Worm (Caenorhabditis elegans) whole organism, late embryonic: Measurements from ENCODE around the gene C01B10.44.

Experiments used
- C08G9.2 ChIP-seq: sonication (generic microtip); optimal IDR thresholded peaks from 2 replicates; lab custom pipeline; 2016; ENCODE audit warnings: mild to moderate bottlenecking, missing genetic modification characterization, moderate library complexity, missing compliant biosample characterization
- F13H6.1 ChIP-seq: sonication (generic microtip); optimal IDR thresholded peaks from 2 replicates; lab custom pipeline; 2016; ENCODE audit warnings: missing genetic modification characterization, missing compliant biosample characterization
- K02D7.2 ChIP-seq: sonication (generic microtip); optimal IDR thresholded peaks from 2 replicates; lab custom pipeline; 2017; ENCODE audit warnings: mild to moderate bottlenecking, missing genetic modification characterization, missing compliant biosample characterization
- ahr-1 ChIP-seq: sonication (generic microtip); optimal IDR thresholded peaks from 2 replicates; lab custom pipeline; 2016; ENCODE audit warnings: missing genetic modification characterization, missing compliant biosample characterization
- ceh-18 ChIP-seq: sonication (generic microtip); optimal IDR thresholded peaks from 2 replicates; lab custom pipeline; 2016; ENCODE audit warnings: missing genetic modification characterization, missing compliant biosample characterization
- ceh-22 ChIP-seq: sonication (generic microtip); optimal IDR thresholded peaks from 2 replicates; lab custom pipeline; 2017; ENCODE audit warnings: missing biosample characterization, missing genetic modification characterization
- ceh-30 ChIP-seq: fragments of 150-350 bp; optimal IDR thresholded peaks from 2 replicates; lab custom pipeline; 2014; ENCODE audit warnings: missing biosample characterization, missing genetic modification characterization
- ceh-31 ChIP-seq: sonication (generic microtip); optimal IDR thresholded peaks from 2 replicates; lab custom pipeline; 2016; ENCODE audit warnings: missing genetic modification characterization, missing compliant biosample characterization
- ceh-34 ChIP-seq: sonication (generic microtip); optimal IDR thresholded peaks from 2 replicates; lab custom pipeline; 2016; ENCODE audit warnings: mild to moderate bottlenecking, missing genetic modification characterization, missing compliant biosample characterization
- ceh-45 ChIP-seq: fragments of 200-800 bp; sonication (Bioruptor generic); IDR thresholded peaks from 2 replicates; pipeline ENCODE4 v1.3.6; 2022; ENCODE audit warnings: missing genetic modification reagents, missing genetic modification characterization, missing compliant biosample characterization
- ceh-48 ChIP-seq: sonication (generic microtip); optimal IDR thresholded peaks from 2 replicates; lab custom pipeline; 2016; ENCODE audit warnings: missing genetic modification characterization, inconsistent platforms, missing compliant biosample characterization
- ceh-9 ChIP-seq: sonication (generic microtip); optimal IDR thresholded peaks from 2 replicates; lab custom pipeline; 2016; ENCODE audit warnings: mild to moderate bottlenecking, missing genetic modification characterization, inconsistent platforms, missing compliant biosample characterization
- che-1 ChIP-seq: sonication (generic microtip); optimal IDR thresholded peaks from 2 replicates; lab custom pipeline; 2016; ENCODE audit warnings: mild to moderate bottlenecking, missing genetic modification characterization, missing compliant biosample characterization
- dmd-4 ChIP-seq: sonication (generic microtip); optimal IDR thresholded peaks from 2 replicates; lab custom pipeline; 2016; ENCODE audit warnings: borderline replicate concordance, missing genetic modification characterization, missing compliant biosample characterization
- dve-1 ChIP-seq: sonication (generic microtip); optimal IDR thresholded peaks from 2 replicates; lab custom pipeline; 2017; ENCODE audit warnings: antibody characterized with exemption, mild to moderate bottlenecking, missing genetic modification characterization, missing compliant biosample characterization
- elt-2 ChIP-seq: sonication (generic microtip); optimal IDR thresholded peaks from 2 replicates; lab custom pipeline; 2016; ENCODE audit warnings: missing genetic modification reagents, missing genetic modification characterization, missing compliant biosample characterization
- ets-4 ChIP-seq: sonication (generic microtip); optimal IDR thresholded peaks from 2 replicates; lab custom pipeline; 2016; ENCODE audit warnings: missing genetic modification characterization, missing compliant biosample characterization
- fkh-6 ChIP-seq: sonication (generic microtip); optimal IDR thresholded peaks from 2 replicates; lab custom pipeline; 2016; ENCODE audit warnings: missing genetic modification characterization, missing compliant biosample characterization
- hlh-13 ChIP-seq: fragments of 200-800 bp; sonication (Bioruptor generic); optimal IDR thresholded peaks from 2 replicates; lab custom pipeline; 2018; ENCODE audit warnings: mild to moderate bottlenecking, missing genetic modification characterization, missing compliant biosample characterization
- hlh-15 ChIP-seq: sonication (generic microtip); optimal IDR thresholded peaks from 2 replicates; lab custom pipeline; 2016; ENCODE audit warnings: missing genetic modification characterization, missing compliant biosample characterization
- hlh-30 ChIP-seq: sonication (generic microtip); optimal IDR thresholded peaks from 2 replicates; lab custom pipeline; 2017; ENCODE audit warnings: antibody characterized with exemption, missing genetic modification characterization, missing compliant biosample characterization; ENCODE audit not compliant: insufficient read depth
- hlh-8 ChIP-seq: sonication (generic microtip); optimal IDR thresholded peaks from 2 replicates; lab custom pipeline; 2016; ENCODE audit warnings: missing genotype, missing genetic modification characterization, missing compliant biosample characterization
- lin-11 ChIP-seq: fragments of 200-800 bp; sonication (Bioruptor generic); optimal IDR thresholded peaks from 2 replicates; lab custom pipeline; 2018; ENCODE audit warnings: mild to moderate bottlenecking, missing genetic modification characterization, missing compliant biosample characterization
- nfya-1 ChIP-seq: sonication (generic microtip); optimal IDR thresholded peaks from 2 replicates; lab custom pipeline; 2017; ENCODE audit warnings: missing genetic modification characterization, mild to moderate bottlenecking, missing compliant biosample characterization, antibody characterized with exemption, moderate library complexity
- nhr-11 ChIP-seq: fragments of 150-350 bp; optimal IDR thresholded peaks from 2 replicates; lab custom pipeline; 2014; ENCODE audit warnings: missing biosample characterization, missing genetic modification characterization
- nhr-232 ChIP-seq: sonication (generic microtip); optimal IDR thresholded peaks from 2 replicates; lab custom pipeline; 2016; ENCODE audit warnings: missing genetic modification characterization, missing compliant biosample characterization
- pag-3 ChIP-seq: sonication (generic microtip); optimal IDR thresholded peaks from 2 replicates; lab custom pipeline; 2016; ENCODE audit warnings: missing compliant biosample characterization, missing genetic modification characterization, borderline replicate concordance
- pax-1 ChIP-seq: fragments of 150-350 bp; optimal IDR thresholded peaks from 2 replicates; lab custom pipeline; 2014; ENCODE audit warnings: missing biosample characterization, missing genetic modification characterization
- pha-4 ChIP-seq: fragments of 150-350 bp; optimal IDR thresholded peaks from 2 replicates; lab custom pipeline; 2018; ENCODE audit warnings: missing biosample characterization, missing genetic modification reagents, missing genetic modification characterization
- pros-1 ChIP-seq: fragments of 150-350 bp; optimal IDR thresholded peaks from 2 replicates; lab custom pipeline; 2014; ENCODE audit warnings: missing biosample characterization, missing genetic modification reagents, missing genetic modification characterization
- ref-2 ChIP-seq: sonication (generic microtip); optimal IDR thresholded peaks from 2 replicates; lab custom pipeline; 2016; ENCODE audit warnings: missing genetic modification characterization, missing compliant biosample characterization
- rnt-1 ChIP-seq: sonication (generic microtip); optimal IDR thresholded peaks from 2 replicates; lab custom pipeline; 2016; ENCODE audit warnings: missing genetic modification characterization, missing compliant biosample characterization
- tbx-2 ChIP-seq: sonication (generic microtip); optimal IDR thresholded peaks from 2 replicates; lab custom pipeline; 2016; ENCODE audit warnings: missing genetic modification characterization, missing compliant biosample characterization
- ttx-3 ChIP-seq: sonication (generic microtip); optimal IDR thresholded peaks from 2 replicates; lab custom pipeline; 2016; ENCODE audit warnings: missing genetic modification reagents, missing genetic modification characterization, missing compliant biosample characterization
- unc-3 ChIP-seq, 2 experiments: fragments of 200-800 bp in 1 of 2; sonication (Bioruptor generic) in 1 of 2; sonication (generic microtip) in 1 of 2; conservative IDR thresholded peaks in 1 of 2; optimal IDR thresholded peaks in 1 of 2; 2 replicates each; pipeline versions ENCODE4 v1.3.6 to Lab custom; 2016 to 2022; ENCODE audit warnings: missing compliant biosample characterization in 2 of 2, missing genetic modification characterization in 2 of 2, missing genetic modification reagents in 1 of 2
- unc-55 ChIP-seq: sonication (generic microtip); optimal IDR thresholded peaks from 2 replicates; lab custom pipeline; 2017; ENCODE audit warnings: missing biosample characterization, missing genetic modification reagents, missing genetic modification characterization
- zip-5 ChIP-seq: sonication (generic microtip); optimal IDR thresholded peaks from 2 replicates; lab custom pipeline; 2016; ENCODE audit warnings: missing genetic modification characterization, missing compliant biosample characterization
- ztf-16 ChIP-seq: sonication (generic microtip); optimal IDR thresholded peaks from 2 replicates; lab custom pipeline; 2017; ENCODE audit warnings: missing genetic modification characterization, missing compliant biosample characterization

C01B10.44 gene

DNA sequence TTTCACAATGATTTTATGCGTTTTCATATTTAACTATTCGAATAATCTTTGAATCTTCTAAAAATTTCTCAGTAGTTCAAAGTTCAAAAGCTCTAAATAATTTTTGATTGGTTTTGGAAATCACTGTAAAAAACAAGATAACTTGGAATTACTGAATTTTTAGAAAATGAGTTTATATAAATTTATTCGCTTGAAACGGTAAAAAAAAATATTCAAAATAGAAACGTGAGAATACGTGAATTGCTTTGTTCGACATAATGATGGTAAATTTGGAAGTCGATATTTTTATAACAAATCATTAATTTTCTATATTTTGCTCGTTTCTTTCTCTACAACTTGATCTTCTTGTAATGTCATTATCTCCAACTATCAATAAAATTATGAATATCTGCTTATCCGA, at the start of gene C01B10.44:
TSS of gene C01B10.44 (plus strand) at position 301 of the 400 bp plus-strand sequence.
- TF ChIP-seq ceh-48 (tag; lab: Kevin White, UChicago) = no peak
- TF ChIP-seq zip-5 = no peak
- TF ChIP-seq ceh-34 (tag; lab: Kevin White, UChicago) = no peak
- TF ChIP-seq dmd-4 (tag; lab: Kevin White, UChicago) = no peak
- TF ChIP-seq C08G9.2 (tag; lab: Kevin White, UChicago) = no peak
- TF ChIP-seq ttx-3 (tag; lab: Kevin White, UChicago) = no peak
- TF ChIP-seq pha-4 (tag; lab: Kevin White, UChicago) = no peak
- TF ChIP-seq che-1 (tag; lab: Kevin White, UChicago) = no peak
- no peak for TF ChIP-seq hlh-30 (tag; lab: Kevin White, UChicago)
- no peak for TF ChIP-seq nhr-232
- no peak for TF ChIP-seq unc-55 (GFP tag; lab: Kevin White, UChicago)

DNA sequence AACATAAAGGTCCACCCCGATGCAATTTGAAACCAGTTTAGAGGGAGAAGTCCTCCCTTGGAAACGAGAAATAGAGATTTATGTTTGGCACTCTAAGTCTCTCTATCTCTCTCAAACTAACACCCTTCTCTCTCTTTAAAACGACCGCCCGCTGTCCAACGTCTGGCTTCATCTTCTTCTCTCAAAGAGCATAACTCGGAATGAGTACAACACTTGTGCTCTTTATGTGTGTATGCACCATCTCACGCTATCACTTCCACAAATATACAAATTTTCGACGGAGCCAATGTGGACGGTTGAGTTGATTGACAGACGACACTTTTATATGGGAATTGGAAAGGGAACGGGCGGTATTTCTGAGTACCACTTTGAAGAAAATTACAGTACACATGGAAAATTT, 49.1 kb upstream of the C01B10.44 start:
- TF ChIP-seq fkh-6 (tag; lab: Kevin White, UChicago) (no peak), unc-55 (GFP tag; lab: Kevin White, UChicago) (peak; percentile 71), nfya-1 (tag; lab: Kevin White, UChicago) (peak; percentile 37)

DNA sequence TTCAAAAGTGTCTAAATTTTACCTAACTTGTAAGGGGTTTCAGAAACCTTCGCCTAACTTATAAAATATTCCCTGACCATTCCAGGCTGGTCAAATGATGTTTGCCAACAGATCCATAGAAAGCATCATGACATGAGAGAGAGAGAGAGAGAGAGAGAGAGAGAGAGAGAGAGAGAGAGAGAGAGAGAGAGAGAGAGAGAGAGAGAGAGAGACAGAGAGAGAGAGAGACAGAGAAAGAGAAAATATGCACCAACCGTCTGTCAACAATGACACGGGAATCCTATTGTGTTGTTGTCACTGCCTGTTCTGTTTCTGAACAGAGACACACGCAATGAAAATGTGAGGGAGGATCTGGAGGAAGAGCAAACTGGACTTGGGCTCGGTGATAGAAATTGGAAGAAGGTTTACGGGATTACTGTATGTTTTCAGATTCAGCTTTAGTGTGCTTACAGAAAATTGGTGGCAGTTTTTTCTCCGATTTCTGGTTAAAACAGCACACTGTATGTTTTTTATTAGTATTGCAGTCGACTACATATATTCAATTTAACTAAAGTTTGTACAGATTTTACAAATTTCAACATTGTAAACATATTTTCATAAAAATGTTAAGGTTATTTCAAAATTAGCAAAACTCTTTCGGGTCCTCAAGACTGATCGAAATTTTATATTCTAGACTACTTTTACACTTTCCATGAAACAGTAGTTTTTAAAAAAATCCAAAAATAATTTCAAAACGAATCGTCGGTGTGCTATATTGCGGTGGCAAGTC, 47.3 kb upstream of the C01B10.44 start:
- TF ChIP-seq ceh-48 (tag; lab: Kevin White, UChicago) = no peak
- no peak for TF ChIP-seq hlh-30 (tag; lab: Kevin White, UChicago)
- no peak for TF ChIP-seq K02D7.2 (tag; lab: Kevin White, UChicago)
- TF ChIP-seq ref-2 (tag; lab: Kevin White, UChicago) = no peak
- no peak for TF ChIP-seq che-1 (tag; lab: Kevin White, UChicago)
- no peak for TF ChIP-seq hlh-15 (tag; lab: Kevin White, UChicago)
- TF ChIP-seq ceh-9 (tag; lab: Kevin White, UChicago) = no peak
- no peak for TF ChIP-seq pha-4 (tag; lab: Kevin White, UChicago)
- no peak for TF ChIP-seq hlh-13 (GFP tag; lab: Kevin White, UChicago)
- TF ChIP-seq pag-3 = no peak
- no peak for TF ChIP-seq nhr-232
- peak; percentile 9 for TF ChIP-seq lin-11 (tag; lab: Kevin White, UChicago)
- TF ChIP-seq hlh-8 = no peak
- TF ChIP-seq dve-1 (tag; lab: Kevin White, UChicago) = peak; percentile 59
- TF ChIP-seq ceh-22 (tag; lab: Kevin White, UChicago) = no peak
- no peak for TF ChIP-seq unc-3 (GFP tag; conservative IDR thresholded peaks at IDR 0.05; lab: Robert Waterston, UW)
- no peak for TF ChIP-seq unc-3 (tag; optimal IDR thresholded peaks at IDR 0.05; lab: Kevin White, UChicago)

DNA sequence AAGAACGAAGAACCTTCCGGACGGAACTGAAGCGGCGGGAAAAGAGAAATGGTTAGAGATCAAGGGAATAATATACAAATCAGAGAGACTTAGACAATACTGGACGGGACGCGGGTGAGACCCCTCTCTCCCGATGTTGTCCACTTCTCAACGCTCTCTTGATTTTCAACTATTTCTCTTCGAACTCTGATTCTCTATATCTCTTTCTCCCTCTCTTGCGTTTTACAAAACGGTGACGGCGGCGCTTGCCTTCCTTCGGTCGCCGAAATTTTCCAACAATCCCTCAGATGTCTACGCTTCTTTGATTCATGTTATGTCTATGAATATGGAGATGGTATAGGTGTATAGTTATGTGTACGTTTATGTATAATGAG, 46.8 kb upstream of the C01B10.44 start:
- TF ChIP-seq nhr-11 (tag; lab: Kevin White, UChicago) (no peak), ahr-1 (no peak), pha-4 (tag; lab: Kevin White, UChicago) (no peak), elt-2 (tag; lab: Kevin White, UChicago) (no peak), pros-1 (tag; lab: Kevin White, UChicago) (peak; percentile 32), tbx-2 (tag; lab: Kevin White, UChicago) (peak; percentile 54), ceh-45 (GFP tag; lab: Robert Waterston, UW) (no peak), rnt-1 (tag; lab: Kevin White, UChicago) (peak; percentile 86), unc-55 (GFP tag; lab: Kevin White, UChicago) (peak; percentile 15), lin-11 (tag; lab: Kevin White, UChicago) (no peak), ceh-22 (tag; lab: Kevin White, UChicago) (peak; percentile 29), hlh-8 (no peak), ceh-30 (tag; lab: Kevin White, UChicago) (peak; percentile 23), ceh-34 (tag; lab: Kevin White, UChicago) (peak; percentile 55), F13H6.1 (peak; percentile 25), ttx-3 (tag; lab: Kevin White, UChicago) (no peak), C08G9.2 (tag; lab: Kevin White, UChicago) (no peak), ets-4 (tag; lab: Kevin White, UChicago) (peak; percentile 50), nfya-1 (tag; lab: Kevin White, UChicago) (peak; percentile 57), ztf-16 (tag; lab: Kevin White, UChicago) (no peak), pax-1 (peak; percentile 50), ceh-31 (tag; lab: Kevin White, UChicago) (peak; percentile 70), K02D7.2 (tag; lab: Kevin White, UChicago) (no peak), ceh-18 (tag; lab: Kevin White, UChicago) (peak; percentile 17), ref-2 (tag; lab: Kevin White, UChicago) (peak; percentile 39)
- TF ChIP-seq, all 69 proteins: peak for 14
